Fruit fly (Drosophila melanogaster) whole organism, adult: ENCODE data around the gene CG42656.

ENCODE experiments used
- CG12768 ChIP-seq: fragments of 200-800 bp; sonication (Bioruptor generic); optimal IDR thresholded peaks from 2 replicates; lab custom pipeline; 2017; ENCODE audit warnings: missing biosample characterization, missing genetic modification characterization, mild to moderate bottlenecking, moderate library complexity, missing genetic modification reagents
- CG14711 ChIP-seq: fragments of 200-800 bp; sonication (Bioruptor generic); optimal IDR thresholded peaks from 2 replicates; lab custom pipeline; 2018; ENCODE audit warnings: missing biosample characterization, mild to moderate bottlenecking, missing genetic modification characterization, moderate library complexity
- CG1620 ChIP-seq: fragments of 200-800 bp; sonication (Bioruptor generic); optimal IDR thresholded peaks from 2 replicates; lab custom pipeline; 2016; ENCODE audit warnings: missing biosample characterization, missing genetic modification characterization
- CG33017 ChIP-seq: fragments of 200-800 bp; sonication (Bioruptor generic); optimal IDR thresholded peaks from 2 replicates; lab custom pipeline; 2018; ENCODE audit warnings: missing biosample characterization, mild to moderate bottlenecking, missing genetic modification characterization, moderate library complexity
- Clk ChIP-seq: fragments of 200-800 bp; sonication (Bioruptor generic); optimal IDR thresholded peaks from 2 replicates; lab custom pipeline; 2017; ENCODE audit warnings: missing biosample characterization, missing genetic modification characterization
- Crg-1 ChIP-seq: fragments of 200-800 bp; sonication (Bioruptor generic); optimal IDR thresholded peaks from 2 replicates; lab custom pipeline; 2016; ENCODE audit warnings: missing biosample characterization, missing genetic modification characterization
- Mnt ChIP-seq: fragments of 200-800 bp; sonication (Bioruptor generic); optimal IDR thresholded peaks from 2 replicates; lab custom pipeline; 2016; ENCODE audit warnings: missing biosample characterization, mild to moderate bottlenecking, missing genetic modification characterization
- cnc ChIP-seq, 2 experiments: fragments of >200 bp; optimal IDR thresholded peaks; 2 replicates each; lab custom pipeline; 2017
- ovo ChIP-seq: fragments of 200-800 bp; sonication (Bioruptor generic); optimal IDR thresholded peaks from 2 replicates; lab custom pipeline; 2016; ENCODE audit warnings: missing biosample characterization, missing genetic modification characterization
- pad ChIP-seq: fragments of 200-800 bp; sonication (Bioruptor generic); optimal IDR thresholded peaks from 3 replicates; lab custom pipeline; 2017; ENCODE audit warnings: missing biosample characterization, missing genetic modification characterization, mild to moderate bottlenecking, moderate library complexity, missing genetic modification reagents
- tj ChIP-seq: fragments of 200-800 bp; sonication (Bioruptor generic); optimal IDR thresholded peaks from 3 replicates; lab custom pipeline; 2017; ENCODE audit warnings: missing biosample characterization, mild to moderate bottlenecking, missing genetic modification characterization, moderate library complexity

dm6 chr3R:7502276-7502675 lies 9.2 kb upstream of the CG42656 start, which contains the start of gene Mics1:
- TF ChIP-seq CG1620 (GFP tag; lab: Kevin White, UChicago) (no peak), tj (GFP tag; lab: Kevin White, UChicago) (no peak), Mnt (GFP tag; lab: Kevin White, UChicago) (no peak), Crg-1 (GFP tag; lab: Kevin White, UChicago) (no peak), CG14711 (tag; lab: Kevin White, UChicago) (no peak), cnc (optimal IDR thresholded peaks at IDR 0.05; lab: Kevin White, UChicago) (no peak), ovo (GFP tag; lab: Kevin White, UChicago) (no peak), pad (GFP tag; lab: Kevin White, UChicago) (no peak), Clk (no peak), CG12768 (no peak), CG33017 (tag; lab: Kevin White, UChicago) (no peak)
